Fruit fly (Drosophila melanogaster): ENCODE data around the gene PrBP.

PrBP gene

DNA sequence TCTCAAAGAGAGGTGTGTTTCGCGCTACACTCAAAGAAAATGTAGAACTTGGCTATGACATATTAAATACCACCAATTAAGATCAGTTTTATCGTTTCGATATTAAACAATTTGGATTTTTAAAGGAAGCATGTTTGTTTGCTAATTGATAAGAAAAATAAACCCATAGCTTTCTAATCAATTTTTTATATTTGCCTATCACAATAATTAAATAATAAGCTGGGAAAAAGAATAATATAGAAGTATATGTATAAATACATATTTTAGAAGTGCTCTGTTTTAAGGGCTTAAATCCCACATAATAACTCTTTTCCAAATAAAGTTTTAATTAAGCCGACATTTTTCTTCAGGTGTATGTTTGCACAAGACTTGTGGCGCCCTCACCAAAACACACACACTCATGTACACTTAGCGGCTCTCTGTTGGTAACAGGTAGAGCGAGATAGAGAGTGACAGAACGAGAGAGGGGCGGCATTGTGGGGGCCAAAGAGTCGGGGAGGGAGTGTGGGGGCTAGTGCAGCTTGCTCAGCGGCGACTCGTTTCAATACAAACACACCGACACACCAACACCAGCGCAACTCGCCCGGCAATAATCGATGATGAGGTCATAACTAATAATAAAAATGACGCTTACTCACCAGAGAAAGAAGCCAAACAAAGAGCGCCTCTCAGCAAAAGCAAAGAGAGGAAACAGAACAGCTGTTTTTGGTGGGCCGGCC, 32.0 kb upstream of the PrBP start:
- peak; percentile 89 for TF ChIP-seq CG15011 (GFP tag; optimal IDR thresholded peaks at IDR 0.05)
- peak; percentile 60 for TF ChIP-seq crc (GFP tag; optimal IDR thresholded peaks at IDR 0.05)
- peak; percentile 73; the same call in 2 of the 3 replicates for TF ChIP-seq H15 (GFP tag; IDR thresholded peaks at IDR 0.05)
- TF ChIP-seq CG6654 (GFP tag; optimal IDR thresholded peaks at IDR 0.05): peak; percentile 66
- TF ChIP-seq ewg (GFP tag; optimal IDR thresholded peaks at IDR 0.05): peak; percentile 82
- TF ChIP-seq Spps (tag; optimal IDR thresholded peaks at IDR 0.05): peak; percentile 66
- peak; percentile 71 for TF ChIP-seq sqz (GFP tag; optimal IDR thresholded peaks at IDR 0.05)
- TF ChIP-seq Nf-YB (GFP tag; optimal IDR thresholded peaks at IDR 0.05): peak; percentile 81
- no peak for TF ChIP-seq lov (optimal IDR thresholded peaks at IDR 0.05)
- TF ChIP-seq lov (GFP tag; IDR thresholded peaks at IDR 0.05): peak; percentile 60; the same call in 1 of the 3 replicates
- TF ChIP-seq mam (GFP tag; optimal IDR thresholded peaks at IDR 0.05): peak; percentile 57
- peak; percentile 79 for TF ChIP-seq CG2202 (tag; optimal IDR thresholded peaks at IDR 0.05)
- no peak for TF ChIP-seq knrl (GFP tag; IDR thresholded peaks at IDR 0.05; ENCODE audit: partially characterized antibody)
- peak; percentile 42 for TF ChIP-seq schlank (tag; optimal IDR thresholded peaks at IDR 0.05)
- peak; percentile 75 for TF ChIP-seq twi (tag; optimal IDR thresholded peaks at IDR 0.05)
- no peak for TF ChIP-seq ems (GFP tag; optimal IDR thresholded peaks at IDR 0.05)
- peak; percentile 75 for TF ChIP-seq Usf (GFP tag; optimal IDR thresholded peaks at IDR 0.05)
- TF ChIP-seq Ptx1 (GFP tag; IDR thresholded peaks at IDR 0.05): peak; percentile 84
- TF ChIP-seq jumu (GFP tag; optimal IDR thresholded peaks at IDR 0.05): peak; percentile 40
- TF ChIP-seq ab (GFP tag; optimal IDR thresholded peaks at IDR 0.05): no peak
- TF ChIP-seq HmgD (GFP tag; optimal IDR thresholded peaks at IDR 0.05): no peak
- no peak for TF ChIP-seq sens-2 (GFP tag; IDR thresholded peaks at IDR 0.05)
- peak in 1 of 3 experiments; percentile 85 for TF ChIP-seq lola (GFP tag; optimal IDR thresholded peaks at IDR 0.05)
- TF ChIP-seq Xrp1 (GFP tag; IDR thresholded peaks at IDR 0.05): peak; percentile 80
- TF ChIP-seq CG4854 (GFP tag; optimal IDR thresholded peaks at IDR 0.05): peak; percentile 57
- TF ChIP-seq CG9609 (GFP tag; optimal IDR thresholded peaks at IDR 0.05): peak; percentile 29
- peak; percentile 96 for TF ChIP-seq CG13775 (GFP tag; optimal IDR thresholded peaks at IDR 0.05)
- TF ChIP-seq CkIIα-i1 (GFP tag; IDR thresholded peaks at IDR 0.05): no peak
- TF ChIP-seq PHDP (tag; optimal IDR thresholded peaks at IDR 0.05): peak; percentile 94
- peak; percentile 88 for TF ChIP-seq CG32532 (GFP tag; IDR thresholded peaks at IDR 0.05)
- TF ChIP-seq jing (GFP tag; optimal IDR thresholded peaks at IDR 0.05): peak; percentile 43
- peak; percentile 95 for TF ChIP-seq CG18599 (GFP tag; optimal IDR thresholded peaks at IDR 0.05)
- TF ChIP-seq nerfin-1 (tag; optimal IDR thresholded peaks at IDR 0.05): peak; percentile 82
- TF ChIP-seq CG2199 (GFP tag; IDR thresholded peaks at IDR 0.05): no peak
- peak; percentile 97 for TF ChIP-seq CG7556 (GFP tag; optimal IDR thresholded peaks at IDR 0.05)
- peak; percentile 34 for TF ChIP-seq fd64A (GFP tag; optimal IDR thresholded peaks at IDR 0.05)
- peak; percentile 63 for TF ChIP-seq seq (GFP tag; IDR thresholded peaks at IDR 0.05)
- TF ChIP-seq crp (GFP tag; optimal IDR thresholded peaks at IDR 0.05): peak in 1 of 2 experiments; percentile 65
- TF ChIP-seq Elba2 (GFP tag; optimal IDR thresholded peaks at IDR 0.05): peak; percentile 38
- TF ChIP-seq CG17568 (GFP tag; optimal IDR thresholded peaks at IDR 0.05): peak; percentile 83
- TF ChIP-seq Six4 (GFP tag; optimal IDR thresholded peaks at IDR 0.05): peak; percentile 88
- peak; percentile 89 for TF ChIP-seq Max (GFP tag; optimal IDR thresholded peaks at IDR 0.05)
- TF ChIP-seq CG11560 (tag; IDR thresholded peaks at IDR 0.05): peak; percentile 77; the same call in 2 of the 3 replicates
- peak; percentile 64 for TF ChIP-seq CTCF (GFP tag; optimal IDR thresholded peaks at IDR 0.05)
- peak; percentile 54 for TF ChIP-seq CG1603 (tag; optimal IDR thresholded peaks at IDR 0.05)
- TF ChIP-seq CG10366 (GFP tag; IDR thresholded peaks at IDR 0.05): peak; percentile 73
- no peak for TF ChIP-seq Dref (GFP tag; IDR thresholded peaks at IDR 0.05)
- TF ChIP-seq CG32772 (GFP tag; IDR thresholded peaks at IDR 0.05): peak; percentile 65
- TF ChIP-seq Mes4 (GFP tag; optimal IDR thresholded peaks at IDR 0.05): peak; percentile 70
- TF ChIP-seq CG7357 (GFP tag; IDR thresholded peaks at IDR 0.05): peak; percentile 54

Data from whole organism, embryonic.